Worm (Caenorhabditis elegans) whole organism, mixed stage, embryonic: ENCODE data around the gene hcf-1.

Experiments
- bed-3 ChIP-seq: fragments of 200-800 bp; sonication (Bioruptor generic); optimal IDR thresholded peaks from 3 replicates; lab custom pipeline; 2018; ENCODE audit warnings: mild to moderate bottlenecking, missing genetic modification characterization, moderate library complexity, missing compliant biosample characterization
- blmp-1 ChIP-seq: fragments of 150-350 bp; optimal IDR thresholded peaks from 2 replicates; lab custom pipeline; 2014; ENCODE audit warnings: missing biosample characterization, missing genetic modification characterization
- ham-2 ChIP-seq: fragments of 200-800 bp; sonication (Bioruptor generic); optimal IDR thresholded peaks from 2 replicates; lab custom pipeline; 2018; ENCODE audit warnings: mild to moderate bottlenecking, missing genetic modification characterization, missing compliant biosample characterization
- mls-2 ChIP-seq: sonication (generic microtip); optimal IDR thresholded peaks from 2 replicates; lab custom pipeline; 2016; ENCODE audit warnings: mild to moderate bottlenecking, missing genetic modification characterization, moderate library complexity, missing compliant biosample characterization
- nhr-237 ChIP-seq: fragments of 150-350 bp; optimal IDR thresholded peaks from 2 replicates; lab custom pipeline; 2014; ENCODE audit warnings: missing biosample characterization, missing genetic modification characterization
- pha-4 ChIP-seq: fragments of 150-350 bp; optimal IDR thresholded peaks from 2 replicates; lab custom pipeline; 2018; ENCODE audit warnings: missing biosample characterization, missing genetic modification reagents, missing genetic modification characterization
- sptf-1 ChIP-seq: sonication (generic microtip); optimal IDR thresholded peaks from 2 replicates; lab custom pipeline; 2017; ENCODE audit warnings: mild to moderate bottlenecking, missing genetic modification characterization, moderate library complexity, missing compliant biosample characterization
- unc-120 ChIP-seq: sonication (generic microtip); optimal IDR thresholded peaks from 2 replicates; lab custom pipeline; 2017; ENCODE audit warnings: missing genetic modification characterization, missing compliant biosample characterization; ENCODE audit not compliant: poor library complexity, severe bottlenecking
- unc-39 ChIP-seq: fragments of 150-350 bp; optimal IDR thresholded peaks from 2 replicates; lab custom pipeline; 2014; ENCODE audit warnings: missing biosample characterization, missing genetic modification characterization
- unc-62 ChIP-seq: fragments of 150-350 bp; optimal IDR thresholded peaks from 2 replicates; lab custom pipeline; 2014; ENCODE audit warnings: missing biosample characterization, missing genetic modification reagents, missing genetic modification characterization

ce11 chrIV:7790801-7791588 is 16.9 kb upstream of the hcf-1 start, which contains the start of gene rsp-6:
- TF ChIP-seq bed-3 (no peak), unc-62 (GFP tag; lab: Kevin White, UChicago) (peak; percentile 77), unc-39 (tag; lab: Kevin White, UChicago) (no peak), blmp-1 (tag; lab: Kevin White, UChicago) (no peak), sptf-1 (tag; lab: Kevin White, UChicago) (peak; percentile 6), unc-120 (tag; lab: Kevin White, UChicago) (peak; percentile 56), pha-4 (peak; percentile 94), mls-2 (no peak), nhr-237 (tag; lab: Kevin White, UChicago) (peak; percentile 86), ham-2 (no peak)
